Fruit fly (Drosophila melanogaster): ENCODE measurements around the gene CG31633.

The CG31633 gene

DNA sequence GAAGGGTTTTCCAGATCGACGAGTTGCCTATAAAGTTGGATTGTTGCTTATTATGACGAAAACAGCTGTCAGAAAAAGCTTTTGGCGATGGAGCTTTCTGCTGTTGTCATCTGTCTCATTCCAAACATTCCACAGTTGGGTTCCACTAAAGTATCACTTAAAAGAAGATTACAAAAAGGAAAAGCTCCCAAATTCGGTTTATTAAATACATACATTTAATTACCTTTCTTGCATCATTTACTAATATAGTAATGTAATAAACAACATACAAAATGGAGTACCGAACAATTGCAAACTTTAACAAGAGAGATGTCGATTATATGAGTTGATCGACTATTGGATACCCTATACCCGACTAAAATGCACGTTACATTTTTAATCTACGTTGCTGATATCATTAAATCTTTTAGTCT is at the start of gene CG31633:
TSS of gene CG31633 (minus strand) at position 58 of the 413 bp plus-strand sequence.
- TF ChIP-seq CG8478 (optimal IDR thresholded peaks at IDR 0.05) (no peak), psq (optimal IDR thresholded peaks at IDR 0.05) (no peak), Dll (optimal IDR thresholded peaks at IDR 0.05) (no peak)

- TF ChIP-seq Dll (optimal IDR thresholded peaks at IDR 0.05): no peak
- no peak for TF ChIP-seq EcR (GFP tag; optimal IDR thresholded peaks at IDR 0.05)
- no peak for TF ChIP-seq CG8478 (optimal IDR thresholded peaks at IDR 0.05)
- TF ChIP-seq psq (optimal IDR thresholded peaks at IDR 0.05): no peak
- TF ChIP-seq pan (optimal IDR thresholded peaks at IDR 0.05): no peak
- TF ChIP-seq usp (GFP tag; optimal IDR thresholded peaks at IDR 0.05): no peak
These were observed 49.0 kb upstream of the CG31633 start for dm6 chr2L:6705081-6705480.

dm6 chr2L:6701409-6702199 is 45.5 kb upstream of the CG31633 start:
- TF ChIP-seq Dll (optimal IDR thresholded peaks at IDR 0.05) (no peak), usp (GFP tag; optimal IDR thresholded peaks at IDR 0.05) (no peak), psq (optimal IDR thresholded peaks at IDR 0.05) (no peak), CG8478 (optimal IDR thresholded peaks at IDR 0.05) (no peak), EcR (GFP tag; optimal IDR thresholded peaks at IDR 0.05) (no peak), pan (optimal IDR thresholded peaks at IDR 0.05) (no peak)

dm6 chr2L:6700742-6701141 is 44.6 kb upstream of the CG31633 start:
- TF ChIP-seq CG8478 (optimal IDR thresholded peaks at IDR 0.05) (no peak), pan (optimal IDR thresholded peaks at IDR 0.05) (no peak), psq (optimal IDR thresholded peaks at IDR 0.05) (no peak), Dll (optimal IDR thresholded peaks at IDR 0.05) (no peak), EcR (GFP tag; optimal IDR thresholded peaks at IDR 0.05) (no peak), usp (GFP tag; optimal IDR thresholded peaks at IDR 0.05) (no peak)

- TF ChIP-seq usp (GFP tag; optimal IDR thresholded peaks at IDR 0.05): no peak
- TF ChIP-seq EcR (GFP tag; optimal IDR thresholded peaks at IDR 0.05): no peak
- TF ChIP-seq CG8478 (optimal IDR thresholded peaks at IDR 0.05): no peak
- no peak for TF ChIP-seq psq (optimal IDR thresholded peaks at IDR 0.05)
- no peak for TF ChIP-seq pan (optimal IDR thresholded peaks at IDR 0.05)
- TF ChIP-seq Dll (optimal IDR thresholded peaks at IDR 0.05): no peak
These were observed 42.3 kb upstream of the CG31633 start for dm6 chr2L:6698387-6698786.

DNA sequence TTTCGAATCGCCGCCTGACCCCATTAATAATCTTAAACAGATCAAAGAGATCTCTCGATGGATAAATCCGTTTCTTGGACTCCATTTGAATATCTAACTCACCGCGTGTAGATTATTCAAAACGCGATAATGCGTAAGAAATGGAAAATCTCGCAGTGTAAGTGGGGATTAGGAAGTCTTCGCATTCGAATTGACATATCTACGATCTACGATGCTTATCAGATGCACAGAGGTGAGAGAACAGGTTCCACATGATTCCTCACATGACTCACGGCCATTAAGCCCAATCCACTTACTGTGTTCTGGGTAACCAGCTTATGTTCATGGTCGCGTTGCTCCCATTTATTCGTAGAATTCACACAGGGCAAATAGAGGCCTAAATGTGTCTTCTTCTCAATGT is 40.1 kb upstream of the CG31633 start:
- TF ChIP-seq CG8478 (optimal IDR thresholded peaks at IDR 0.05) (no peak), pan (optimal IDR thresholded peaks at IDR 0.05) (no peak), usp (GFP tag; optimal IDR thresholded peaks at IDR 0.05) (no peak), Dll (optimal IDR thresholded peaks at IDR 0.05) (no peak), EcR (GFP tag; optimal IDR thresholded peaks at IDR 0.05) (no peak), psq (optimal IDR thresholded peaks at IDR 0.05) (no peak)

DNA sequence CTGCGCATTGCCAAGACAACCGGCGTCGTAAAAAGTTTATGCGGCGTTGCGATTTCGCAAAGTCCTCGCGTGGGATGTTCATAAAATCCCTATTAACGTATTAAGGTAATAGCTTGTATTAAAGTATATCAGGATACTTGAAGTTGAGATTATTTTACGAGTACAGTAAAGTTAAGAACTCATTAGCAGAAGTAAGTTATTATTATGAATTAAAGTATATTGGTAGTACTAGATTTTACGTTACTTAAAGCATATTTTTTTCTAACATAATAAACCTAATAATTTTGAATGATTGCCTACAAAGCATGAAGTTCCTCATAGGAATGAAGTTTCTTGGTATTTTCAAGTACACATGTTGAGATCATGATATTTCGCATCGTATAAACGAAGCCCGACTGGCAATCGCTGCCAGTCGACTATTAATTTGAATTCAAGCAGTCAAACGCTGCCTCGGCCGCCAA is 37.7 kb upstream of the CG31633 start:
- TF ChIP-seq CG8478 (optimal IDR thresholded peaks at IDR 0.05) (no peak), psq (optimal IDR thresholded peaks at IDR 0.05) (no peak), usp (GFP tag; optimal IDR thresholded peaks at IDR 0.05) (no peak), pan (optimal IDR thresholded peaks at IDR 0.05) (no peak), EcR (GFP tag; optimal IDR thresholded peaks at IDR 0.05) (no peak), Dll (optimal IDR thresholded peaks at IDR 0.05) (no peak)

DNA sequence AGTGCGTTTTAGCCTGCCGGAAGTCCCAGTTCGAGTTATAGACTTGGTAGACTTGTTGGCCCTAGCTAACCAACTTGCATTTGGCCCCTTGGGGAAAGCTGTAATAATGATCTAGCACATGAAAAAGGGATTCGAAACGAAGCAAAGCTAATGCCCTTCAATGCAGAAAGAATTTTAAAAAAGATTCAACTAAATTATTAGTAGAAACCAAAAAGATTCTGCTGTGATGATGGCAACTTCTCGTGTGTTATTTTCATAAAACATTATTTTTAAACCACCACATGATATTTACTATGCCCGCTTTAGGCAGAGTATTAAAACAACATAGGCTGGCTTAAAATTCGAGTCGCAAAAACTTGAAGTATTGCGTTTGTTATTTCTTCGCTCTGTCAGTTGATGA is 35.9 kb upstream of the CG31633 start:
- TF ChIP-seq pan (optimal IDR thresholded peaks at IDR 0.05) (no peak), Dll (optimal IDR thresholded peaks at IDR 0.05) (no peak), psq (optimal IDR thresholded peaks at IDR 0.05) (no peak), usp (GFP tag; optimal IDR thresholded peaks at IDR 0.05) (no peak), CG8478 (optimal IDR thresholded peaks at IDR 0.05) (no peak), EcR (GFP tag; optimal IDR thresholded peaks at IDR 0.05) (no peak)

DNA sequence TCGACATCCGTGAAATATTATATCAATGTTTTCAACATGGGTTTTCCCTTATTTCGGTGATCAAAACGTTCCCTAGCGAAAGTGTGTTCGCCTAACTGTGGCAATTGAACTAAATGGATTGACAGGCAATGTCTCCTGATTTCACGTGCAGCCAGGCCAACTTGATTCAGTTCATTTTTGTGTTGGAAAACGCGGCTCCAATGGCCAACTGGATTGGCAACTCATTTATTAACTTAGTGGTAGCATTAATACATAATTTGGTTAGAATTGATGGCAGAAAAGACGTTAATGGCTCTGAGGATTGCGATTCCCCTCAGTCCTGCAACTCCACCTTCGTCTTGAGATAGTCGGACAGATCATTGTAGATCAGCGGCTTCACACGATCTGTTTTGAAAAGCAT is 30.5 kb upstream of the CG31633 start, which contains the start of gene CG11327:
TSS of gene CG11327 (minus strand) at position 101 of the 400 bp plus-strand sequence.
- TF ChIP-seq pan (optimal IDR thresholded peaks at IDR 0.05) (no peak), CG8478 (optimal IDR thresholded peaks at IDR 0.05) (no peak), usp (GFP tag; optimal IDR thresholded peaks at IDR 0.05) (no peak), EcR (GFP tag; optimal IDR thresholded peaks at IDR 0.05) (no peak), Dll (optimal IDR thresholded peaks at IDR 0.05) (no peak), psq (optimal IDR thresholded peaks at IDR 0.05) (no peak)

DNA sequence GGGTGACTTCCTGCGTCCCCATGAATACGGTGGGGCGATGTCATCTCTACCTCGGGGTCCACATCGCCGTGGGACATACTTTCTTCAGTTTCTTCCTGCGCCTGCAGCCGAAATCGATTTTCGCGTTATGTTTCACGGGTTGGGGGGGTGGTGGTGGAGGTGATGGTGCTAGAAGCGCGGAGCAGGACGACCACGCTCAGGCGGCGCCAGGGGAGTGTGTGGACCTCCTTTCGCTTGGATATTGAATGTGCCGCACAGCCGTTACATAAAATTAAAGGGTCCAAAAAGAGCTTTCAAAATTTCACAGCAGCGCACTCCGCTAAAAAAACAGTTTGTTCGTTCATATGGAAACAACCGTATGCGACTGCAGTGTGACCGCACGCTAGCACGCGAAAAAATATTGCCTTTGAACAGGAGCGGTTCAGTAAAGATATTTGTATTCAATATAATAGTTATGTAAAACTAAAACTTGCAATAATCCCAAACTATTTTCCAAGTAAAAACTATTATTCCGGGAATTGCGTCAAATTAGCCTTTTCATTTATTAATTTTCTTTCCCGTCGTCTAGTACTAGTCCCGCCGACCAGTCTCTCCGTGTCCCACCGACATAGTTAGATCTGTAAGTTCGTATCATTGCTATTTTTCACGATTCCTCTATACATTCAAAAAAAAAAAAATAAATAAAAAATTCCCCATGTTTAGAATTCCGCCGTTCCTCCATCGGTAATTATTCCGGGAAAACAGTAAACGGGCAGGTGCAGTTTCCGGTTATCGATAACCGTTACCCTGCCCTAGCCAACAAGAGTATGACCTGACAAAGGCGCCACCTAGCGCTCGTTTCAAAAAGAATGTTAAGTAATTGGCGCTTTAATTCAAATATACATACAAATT is 28.1 kb upstream of the CG31633 start, which contains the start of gene Nhe3:
TSS of gene Nhe3 (minus strand) at position 373 of the 891 bp plus-strand sequence.
- TF ChIP-seq EcR (GFP tag; optimal IDR thresholded peaks at IDR 0.05) (no peak), psq (optimal IDR thresholded peaks at IDR 0.05) (no peak), pan (optimal IDR thresholded peaks at IDR 0.05) (no peak), usp (GFP tag; optimal IDR thresholded peaks at IDR 0.05) (no peak)

DNA sequence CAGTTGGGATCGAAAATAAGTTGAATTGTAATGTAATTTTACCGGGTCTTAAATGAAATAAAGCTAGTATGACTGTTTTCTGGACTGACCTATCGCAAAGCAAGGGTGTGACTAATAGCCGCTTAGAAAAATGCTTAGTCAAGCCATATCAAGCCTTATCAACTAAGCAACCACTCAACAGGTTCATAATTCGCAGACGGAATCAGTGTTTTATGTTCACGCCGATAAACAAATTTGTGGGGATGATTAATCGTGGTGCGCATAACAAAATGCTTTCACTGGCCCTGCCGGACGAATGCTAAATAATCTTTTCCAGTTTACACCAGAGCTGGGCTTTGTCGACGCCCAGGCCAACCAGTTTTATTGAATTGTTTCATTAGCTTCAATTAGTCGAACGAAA is 26.8 kb upstream of the CG31633 start:
- no peak for TF ChIP-seq EcR (GFP tag; optimal IDR thresholded peaks at IDR 0.05)
- TF ChIP-seq Dll (optimal IDR thresholded peaks at IDR 0.05): no peak
- TF ChIP-seq CG8478 (optimal IDR thresholded peaks at IDR 0.05): no peak
- TF ChIP-seq pan (optimal IDR thresholded peaks at IDR 0.05): no peak
- no peak for TF ChIP-seq psq (optimal IDR thresholded peaks at IDR 0.05)
- no peak for TF ChIP-seq usp (GFP tag; optimal IDR thresholded peaks at IDR 0.05)

DNA sequence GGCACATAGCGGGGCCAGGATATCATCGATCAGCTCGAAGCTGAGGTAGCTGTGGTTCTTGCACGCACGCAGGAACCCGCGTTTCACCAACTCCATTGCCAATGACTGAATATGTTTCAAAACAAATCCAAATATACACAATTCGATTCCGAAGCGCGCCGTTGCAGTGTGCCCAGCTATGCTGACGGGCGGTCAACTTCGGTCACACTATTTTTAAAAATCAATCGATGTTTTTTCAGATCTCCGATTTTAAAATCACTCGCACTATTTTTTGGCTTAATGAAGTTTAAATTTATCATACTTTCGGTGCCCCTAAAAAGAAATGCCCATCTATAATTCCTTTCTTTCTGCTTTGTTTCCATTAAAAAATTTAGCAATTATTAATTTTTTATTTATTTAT is 21.3 kb upstream of the CG31633 start, which contains the start of gene Nse1:
TSS of gene Nse1 (minus strand) at position 173 of the 400 bp plus-strand sequence.
- TF ChIP-seq EcR (GFP tag; optimal IDR thresholded peaks at IDR 0.05): no peak
- no peak for TF ChIP-seq pan (optimal IDR thresholded peaks at IDR 0.05)
